Fruit fly (Drosophila melanogaster) whole organism, wandering third instar larva: ENCODE measurements around the gene CG5112.

Source experiments
- Abd-B ChIP-seq: fragments of >200 bp; optimal IDR thresholded peaks from 2 replicates; lab custom pipeline; 2017; ENCODE audit warnings: missing biosample characterization, missing genetic modification characterization
- CG32264 ChIP-seq: fragments of 200-800 bp; sonication (Bioruptor generic); optimal IDR thresholded peaks from 2 replicates; lab custom pipeline; 2016; ENCODE audit warnings: missing biosample characterization, missing genetic modification characterization
- CG9705 ChIP-seq: fragments of 200-800 bp; sonication (Bioruptor generic); optimal IDR thresholded peaks from 2 replicates; lab custom pipeline; 2018; ENCODE audit warnings: missing biosample characterization, mild to moderate bottlenecking, missing genetic modification characterization
- CrebA ChIP-seq: fragments of 200-800 bp; sonication (Bioruptor generic); optimal IDR thresholded peaks from 2 replicates; lab custom pipeline; 2016; ENCODE audit warnings: missing biosample characterization, mild to moderate bottlenecking, missing genetic modification characterization, borderline replicate concordance
- Dfd ChIP-seq: fragments of >200 bp; optimal IDR thresholded peaks from 2 replicates; lab custom pipeline; 2017; ENCODE audit warnings: missing biosample characterization, missing genetic modification characterization
- Dif ChIP-seq: fragments of 200-275, 200-300 bp; sonication (Bioruptor generic); optimal IDR thresholded peaks from 2 replicates; lab custom pipeline; 2018; ENCODE audit warnings: missing biosample characterization, missing genetic modification characterization; ENCODE audit not compliant: partially characterized antibody
- GATAd ChIP-seq: sonication (Bioruptor generic); optimal IDR thresholded peaks from 2 replicates; lab custom pipeline; 2016; ENCODE audit warnings: missing biosample characterization, missing genetic modification characterization
- HLH106 ChIP-seq: fragments of 200-800 bp; optimal IDR thresholded peaks from 3 replicates; lab custom pipeline; 2019; ENCODE audit warnings: missing biosample characterization, mild to moderate bottlenecking, missing genetic modification characterization, moderate library complexity
- Hnf4 ChIP-seq: fragments of 200-800 bp; sonication (Bioruptor generic); optimal IDR thresholded peaks from 2 replicates; lab custom pipeline; 2016; ENCODE audit warnings: missing biosample characterization, mild to moderate bottlenecking, missing genetic modification characterization
- Hr78 ChIP-seq: fragments of >200 bp; optimal IDR thresholded peaks from 2 replicates; lab custom pipeline; 2017; ENCODE audit warnings: missing biosample characterization, missing genetic modification characterization
- Hr83 ChIP-seq: fragments of 200-300 bp; sonication (Bioruptor generic); optimal IDR thresholded peaks from 2 replicates; lab custom pipeline; 2016; ENCODE audit warnings: missing biosample characterization, mild to moderate bottlenecking, missing genetic modification characterization, moderate library complexity; ENCODE audit not compliant: poor library complexity, severe bottlenecking
- Jra ChIP-seq: sonication (Bioruptor generic); optimal IDR thresholded peaks from 2 replicates; lab custom pipeline; 2016; ENCODE audit warnings: missing biosample characterization, missing genetic modification characterization
- Mio ChIP-seq: sonication (Bioruptor generic); optimal IDR thresholded peaks from 2 replicates; lab custom pipeline; 2016; ENCODE audit warnings: missing biosample characterization, missing genetic modification characterization
- Myc ChIP-seq: fragments of >200 bp; optimal IDR thresholded peaks from 2 replicates; lab custom pipeline; 2017
- N ChIP-seq: fragments of >200 bp; optimal IDR thresholded peaks from 2 replicates; lab custom pipeline; 2018; ENCODE audit warnings: missing biosample characterization, missing external identifiers, missing genetic modification characterization
- OdsH ChIP-seq: fragments of 200-800 bp; sonication (Bioruptor generic); optimal IDR thresholded peaks from 2 replicates; lab custom pipeline; 2016; ENCODE audit warnings: missing biosample characterization, mild to moderate bottlenecking, missing genetic modification characterization
- Rel ChIP-seq, 2 experiments: fragments of 200-800 bp; sonication (Bioruptor generic) in 1 of 2; optimal IDR thresholded peaks; 2 replicates in 1 of 2; 3 replicates in 1 of 2; lab custom pipeline; 2016 to 2019; ENCODE audit warnings: mild to moderate bottlenecking in 2 of 2, missing biosample characterization in 2 of 2, missing genetic modification characterization in 2 of 2, moderate library complexity in 1 of 2
- Sp1 ChIP-seq: fragments of 200-800 bp; sonication (Bioruptor generic); optimal IDR thresholded peaks from 3 replicates; lab custom pipeline; 2019; ENCODE audit warnings: missing biosample characterization, mild to moderate bottlenecking, missing genetic modification characterization, moderate library complexity
- Vsx2 ChIP-seq: fragments of 200-300, 225-300 bp; sonication (Bioruptor generic); optimal IDR thresholded peaks from 2 replicates; lab custom pipeline; 2018; ENCODE audit warnings: missing biosample characterization, missing genetic modification characterization; ENCODE audit not compliant: partially characterized antibody
- br ChIP-seq: fragments of 200-800 bp; sonication (Bioruptor generic); optimal IDR thresholded peaks from 2 replicates; lab custom pipeline; 2016; ENCODE audit warnings: missing biosample characterization, missing genetic modification characterization
- brk ChIP-seq: fragments of 200-800 bp; sonication (Bioruptor generic); optimal IDR thresholded peaks from 2 replicates; lab custom pipeline; 2016; ENCODE audit warnings: missing biosample characterization, mild to moderate bottlenecking, missing genetic modification characterization
- dl ChIP-seq, 2 experiments: fragments of 175-275, 200-275 bp in 1 of 2; fragments of 200-275 bp in 1 of 2; sonication (Bioruptor generic); optimal IDR thresholded peaks; lab custom pipeline; 2018; ENCODE audit warnings: mild to moderate bottlenecking in 2 of 2, missing biosample characterization in 2 of 2, missing genetic modification characterization in 2 of 2, moderate library complexity in 2 of 2; ENCODE audit not compliant: partially characterized antibody in 2 of 2, insufficient read depth in 1 of 2
- dmrt93B ChIP-seq: fragments of 200-800 bp; sonication (Bioruptor generic); optimal IDR thresholded peaks from 2 replicates; lab custom pipeline; 2018; ENCODE audit warnings: missing biosample characterization, mild to moderate bottlenecking, missing genetic modification characterization
- dsf ChIP-seq: sonication (Bioruptor generic); optimal IDR thresholded peaks from 2 replicates; lab custom pipeline; 2016; ENCODE audit warnings: missing biosample characterization, missing genetic modification characterization, borderline replicate concordance
- ey ChIP-seq: fragments of 200-800 bp; sonication (Bioruptor generic); optimal IDR thresholded peaks from 2 replicates; lab custom pipeline; 2016; ENCODE audit warnings: missing biosample characterization, missing genetic modification characterization
- foxo ChIP-seq, 2 experiments: fragments of 200-800 bp; sonication (Bioruptor generic); optimal IDR thresholded peaks; 2 replicates in 1 of 2; 3 replicates in 1 of 2; lab custom pipeline; 2016 to 2017; ENCODE audit warnings: missing biosample characterization in 2 of 2, missing genetic modification characterization in 2 of 2
- fru ChIP-seq: fragments of 200-800 bp; sonication (Bioruptor generic); optimal IDR thresholded peaks from 3 replicates; lab custom pipeline; 2016; ENCODE audit warnings: missing biosample characterization, mild to moderate bottlenecking, missing genetic modification characterization
- h ChIP-seq: fragments of 200-800 bp; sonication (Bioruptor generic); optimal IDR thresholded peaks from 3 replicates; lab custom pipeline; 2016; ENCODE audit warnings: missing biosample characterization, mild to moderate bottlenecking, missing genetic modification characterization
- jim ChIP-seq: fragments of 175-275, 200-325 bp; sonication (Bioruptor generic); optimal IDR thresholded peaks from 2 replicates; lab custom pipeline; 2016; ENCODE audit warnings: missing biosample characterization, mild to moderate bottlenecking, missing genetic modification characterization
- lola ChIP-seq: fragments of >200 bp; optimal IDR thresholded peaks from 2 replicates; lab custom pipeline; 2017; ENCODE audit warnings: missing biosample characterization, missing genetic modification characterization
- pan ChIP-seq: fragments of >200 bp; optimal IDR thresholded peaks from 2 replicates; lab custom pipeline; 2017
- psq ChIP-seq: fragments of 200-800 bp; sonication (Bioruptor generic); optimal IDR thresholded peaks from 3 replicates; lab custom pipeline; 2017; ENCODE audit warnings: missing biosample characterization, mild to moderate bottlenecking, missing genetic modification characterization, moderate library complexity
- rgr ChIP-seq: fragments of 200-800 bp; sonication (Bioruptor generic); optimal IDR thresholded peaks from 3 replicates; lab custom pipeline; 2016; ENCODE audit warnings: missing biosample characterization, mild to moderate bottlenecking, missing genetic modification characterization
- sage ChIP-seq: fragments of 200-800 bp; sonication (Bioruptor generic); optimal IDR thresholded peaks from 2 replicates; lab custom pipeline; 2016; ENCODE audit warnings: missing biosample characterization, mild to moderate bottlenecking, missing genetic modification characterization
- sv ChIP-seq: fragments of 200-800 bp; sonication (Bioruptor generic); optimal IDR thresholded peaks from 3 replicates; lab custom pipeline; 2016; ENCODE audit warnings: missing biosample characterization, missing genetic modification characterization
- tai ChIP-seq: sonication (Bioruptor generic); optimal IDR thresholded peaks from 2 replicates; lab custom pipeline; 2016; ENCODE audit warnings: missing biosample characterization, missing genetic modification characterization
- usp ChIP-seq: fragments of >200 bp; optimal IDR thresholded peaks from 2 replicates; lab custom pipeline; 2017; ENCODE audit warnings: missing biosample characterization, missing genetic modification characterization
- woc ChIP-seq: sonication (Bioruptor generic); optimal IDR thresholded peaks from 2 replicates; lab custom pipeline; 2016; ENCODE audit warnings: missing biosample characterization, mild to moderate bottlenecking, missing genetic modification characterization

CG5112 gene

dm6 chr3R:25472635-25473552 lies 18.4 kb upstream of the CG5112 start, which contains the start of the genes Fur1 and Vps33B (continued):
- TF ChIP-seq Hnf4 (GFP tag; lab: Kevin White, UChicago): peak; percentile 96

- TF ChIP-seq Hr83 (GFP tag; lab: Kevin White, UChicago): no peak
- no peak for TF ChIP-seq sage (GFP tag; lab: Kevin White, UChicago)
- TF ChIP-seq woc (GFP tag; lab: Kevin White, UChicago): no peak
- no peak for TF ChIP-seq lola (GFP tag; lab: Kevin White, UChicago)
- no peak for TF ChIP-seq h (GFP tag; lab: Kevin White, UChicago)
- TF ChIP-seq HLH106 (tag; lab: Kevin White, UChicago): no peak
- TF ChIP-seq Jra (GFP tag; lab: Kevin White, UChicago): no peak
- TF ChIP-seq CG9705: no peak
- TF ChIP-seq fru (GFP tag; lab: Kevin White, UChicago): no peak
- no peak for TF ChIP-seq Hnf4 (GFP tag; lab: Kevin White, UChicago)
- no peak for TF ChIP-seq brk
Measured at dm6 chr3R:25476744-25477143, 14.5 kb upstream of the CG5112 start, which contains the start of the genes CG4553 and MED28. CG4553 (minus strand) TSS chr3R:25476915. MED28 (plus strand) TSS chr3R:25477003.

DNA sequence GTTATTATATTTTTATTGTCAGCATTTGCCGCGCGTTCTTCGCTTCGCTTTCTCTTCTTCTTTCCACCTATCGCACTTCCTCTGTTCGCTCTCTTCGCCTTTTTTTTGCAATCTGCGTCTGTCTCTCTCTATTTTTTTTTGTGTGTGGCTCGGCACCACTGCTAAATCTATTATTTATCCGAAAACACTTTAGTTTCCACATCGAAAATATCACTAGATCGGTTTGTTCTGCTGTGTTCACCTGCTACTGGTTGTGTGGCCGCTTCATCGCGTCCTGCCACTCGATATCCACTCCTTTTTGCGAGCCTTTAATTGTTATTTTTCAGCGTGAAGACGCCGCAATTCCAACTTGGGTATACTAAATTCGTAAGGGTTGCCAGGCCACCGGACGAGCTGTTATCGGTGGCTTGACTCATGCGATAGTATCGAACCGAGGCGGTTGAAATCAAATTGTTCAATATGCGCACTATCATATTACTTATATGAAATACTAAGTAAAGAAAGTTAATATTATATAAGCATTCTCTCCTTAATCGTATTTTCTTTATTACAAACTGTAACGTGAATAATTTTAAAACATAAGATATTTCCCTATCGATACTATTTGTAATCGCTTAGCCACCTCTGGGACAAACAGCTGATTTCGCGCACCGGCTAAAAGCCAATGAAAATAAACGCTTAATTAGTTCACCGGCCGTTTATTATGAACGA lies 8.6 kb upstream of the CG5112 start, which contains the start of the genes XNP, CG42488 and CG5116:
XNP (minus strand) TSS at position 372 of the 711 bp plus-strand sequence.
CG42488 (plus strand) TSS at position 636 of the 711 bp plus-strand sequence.
CG5116 (plus strand) TSS at position 636 of the 711 bp plus-strand sequence.
- TF ChIP-seq psq (GFP tag; lab: Kevin White, UChicago): peak; percentile 99
- no peak for TF ChIP-seq dl (GFP tag; optimal IDR thresholded peaks at IDR 0.05; lab: Kevin White, UChicago; ENCODE audit: insufficient read depth in 1 of 2, partially characterized antibody in 2 of 2)
- TF ChIP-seq N: no peak
- TF ChIP-seq dsf (GFP tag; lab: Kevin White, UChicago): no peak
- no peak for TF ChIP-seq tai
- TF ChIP-seq sage (GFP tag; lab: Kevin White, UChicago): no peak
- TF ChIP-seq woc (GFP tag; lab: Kevin White, UChicago): no peak
- TF ChIP-seq Hr78 (GFP tag; lab: Kevin White, UChicago): no peak
- no peak for TF ChIP-seq dmrt93B
- TF ChIP-seq foxo (GFP tag; optimal IDR thresholded peaks at IDR 0.05; lab: Kevin White, UChicago): no peak
- TF ChIP-seq fru (GFP tag; lab: Kevin White, UChicago): no peak
- TF ChIP-seq sv (GFP tag; lab: Kevin White, UChicago): peak; percentile 1
- peak; percentile 36 for TF ChIP-seq ey (GFP tag; lab: Kevin White, UChicago)
- peak; percentile 61 for TF ChIP-seq CG9705
- no peak for TF ChIP-seq Dif
- peak; percentile 45 for TF ChIP-seq Hr83 (GFP tag; lab: Kevin White, UChicago)
- TF ChIP-seq Hnf4 (GFP tag; lab: Kevin White, UChicago): no peak
- no peak for TF ChIP-seq br (GFP tag; lab: Kevin White, UChicago)
- no peak for TF ChIP-seq Mio (GFP tag; lab: Kevin White, UChicago)
- TF ChIP-seq Sp1: peak; percentile 61
- no peak for TF ChIP-seq usp (GFP tag; lab: Kevin White, UChicago)
- peak; percentile 30 for TF ChIP-seq OdsH (GFP tag; lab: Kevin White, UChicago)
- no peak for TF ChIP-seq CG32264 (GFP tag; lab: Kevin White, UChicago)
- TF ChIP-seq Jra (GFP tag; lab: Kevin White, UChicago): no peak
- TF ChIP-seq HLH106 (tag; lab: Kevin White, UChicago): peak; percentile 69
- TF ChIP-seq Myc: no peak
- TF ChIP-seq brk: no peak
- TF ChIP-seq CrebA (GFP tag; lab: Kevin White, UChicago): no peak
- no peak for TF ChIP-seq Rel (GFP tag; optimal IDR thresholded peaks at IDR 0.05; lab: Kevin White, UChicago)
- peak; percentile 34 for TF ChIP-seq Rel (tag; optimal IDR thresholded peaks at IDR 0.05; lab: Kevin White, UChicago)
- no peak for TF ChIP-seq jim (GFP tag; lab: Kevin White, UChicago)
- TF ChIP-seq pan (lab: Kevin White, UChicago): no peak
- TF ChIP-seq GATAd: no peak
- TF ChIP-seq rgr (GFP tag; lab: Kevin White, UChicago): no peak
- TF ChIP-seq h (GFP tag; lab: Kevin White, UChicago): no peak
- TF ChIP-seq Vsx2 (GFP tag; lab: Kevin White, UChicago): peak; percentile 58
- no peak for TF ChIP-seq Dfd (GFP tag; lab: Kevin White, UChicago)
- no peak for TF ChIP-seq lola (GFP tag; lab: Kevin White, UChicago)
- no peak for TF ChIP-seq Abd-B (GFP tag; lab: Kevin White, UChicago)
